Fruit fly (Drosophila melanogaster) whole organism, adult: Measurements from ENCODE around the gene CG14395.
A peak's percentile ranks its signal among the peaks of the same experiment; 100 is the strongest.

Source experiments
- CG11617 ChIP-seq: fragments of 200-800 bp; sonication (Bioruptor generic); optimal IDR thresholded peaks from 2 replicates; lab custom pipeline; 2017; ENCODE audit warnings: mild to moderate bottlenecking, missing biosample characterization, missing genetic modification reagents, missing genetic modification characterization
- CG12768 ChIP-seq: fragments of 200-800 bp; sonication (Bioruptor generic); optimal IDR thresholded peaks from 2 replicates; lab custom pipeline; 2017; ENCODE audit warnings: missing biosample characterization, missing genetic modification characterization, mild to moderate bottlenecking, moderate library complexity, missing genetic modification reagents
- CG14711 ChIP-seq: fragments of 200-800 bp; sonication (Bioruptor generic); optimal IDR thresholded peaks from 2 replicates; lab custom pipeline; 2018; ENCODE audit warnings: missing biosample characterization, mild to moderate bottlenecking, missing genetic modification characterization, moderate library complexity
- CG1620 ChIP-seq: fragments of 200-800 bp; sonication (Bioruptor generic); optimal IDR thresholded peaks from 2 replicates; lab custom pipeline; 2016; ENCODE audit warnings: missing biosample characterization, missing genetic modification characterization
- CG33017 ChIP-seq: fragments of 200-800 bp; sonication (Bioruptor generic); optimal IDR thresholded peaks from 2 replicates; lab custom pipeline; 2018; ENCODE audit warnings: missing biosample characterization, mild to moderate bottlenecking, missing genetic modification characterization, moderate library complexity
- CG5204 ChIP-seq: fragments of 200-800 bp; sonication (Bioruptor generic); optimal IDR thresholded peaks from 2 replicates; lab custom pipeline; 2016; ENCODE audit warnings: missing biosample characterization, missing genetic modification characterization
- CG7045 ChIP-seq: fragments of 200-800 bp; sonication (Bioruptor generic); optimal IDR thresholded peaks from 2 replicates; lab custom pipeline; 2017; ENCODE audit warnings: missing biosample characterization, mild to moderate bottlenecking, missing genetic modification characterization
- CG7101 ChIP-seq: fragments of 200-800 bp; sonication (Bioruptor generic); optimal IDR thresholded peaks from 2 replicates; lab custom pipeline; 2018; ENCODE audit warnings: missing biosample characterization, mild to moderate bottlenecking, missing genetic modification characterization, moderate library complexity
- Clk ChIP-seq: fragments of 200-800 bp; sonication (Bioruptor generic); optimal IDR thresholded peaks from 2 replicates; lab custom pipeline; 2017; ENCODE audit warnings: missing biosample characterization, missing genetic modification characterization
- Crg-1 ChIP-seq: fragments of 200-800 bp; sonication (Bioruptor generic); optimal IDR thresholded peaks from 2 replicates; lab custom pipeline; 2016; ENCODE audit warnings: missing biosample characterization, missing genetic modification characterization
- Hr96 ChIP-seq: fragments of 200-800 bp; sonication (Bioruptor generic); optimal IDR thresholded peaks from 2 replicates; lab custom pipeline; 2016; ENCODE audit warnings: missing biosample characterization, missing genetic modification characterization
- Mnt ChIP-seq: fragments of 200-800 bp; sonication (Bioruptor generic); optimal IDR thresholded peaks from 2 replicates; lab custom pipeline; 2016; ENCODE audit warnings: missing biosample characterization, mild to moderate bottlenecking, missing genetic modification characterization
- bab1 ChIP-seq: fragments of 200-800 bp; sonication (Bioruptor generic); optimal IDR thresholded peaks from 3 replicates; lab custom pipeline; 2019; ENCODE audit warnings: missing biosample characterization, mild to moderate bottlenecking, missing genetic modification characterization, moderate library complexity
- cic ChIP-seq: fragments of 200-800 bp; sonication (Bioruptor generic); optimal IDR thresholded peaks from 2 replicates; lab custom pipeline; 2017; ENCODE audit warnings: missing biosample characterization, mild to moderate bottlenecking, missing genetic modification characterization, moderate library complexity
- cnc ChIP-seq, 2 experiments: fragments of >200 bp; optimal IDR thresholded peaks; 2 replicates each; lab custom pipeline; 2017
- kay ChIP-seq: fragments of 200-800 bp; sonication (Bioruptor generic); peaks from one replicate; lab custom pipeline; 2016; ENCODE audit warnings: missing biosample characterization, missing genetic modification characterization, borderline replicate concordance
- ovo ChIP-seq: fragments of 200-800 bp; sonication (Bioruptor generic); optimal IDR thresholded peaks from 2 replicates; lab custom pipeline; 2016; ENCODE audit warnings: missing biosample characterization, missing genetic modification characterization
- pad ChIP-seq: fragments of 200-800 bp; sonication (Bioruptor generic); optimal IDR thresholded peaks from 3 replicates; lab custom pipeline; 2017; ENCODE audit warnings: missing biosample characterization, missing genetic modification characterization, mild to moderate bottlenecking, moderate library complexity, missing genetic modification reagents
- tj ChIP-seq: fragments of 200-800 bp; sonication (Bioruptor generic); optimal IDR thresholded peaks from 3 replicates; lab custom pipeline; 2017; ENCODE audit warnings: missing biosample characterization, mild to moderate bottlenecking, missing genetic modification characterization, moderate library complexity
- toe ChIP-seq: fragments of 200-800 bp; sonication (Bioruptor generic); optimal IDR thresholded peaks from 2 replicates; lab custom pipeline; 2016; ENCODE audit warnings: missing biosample characterization, missing genetic modification characterization

The CG14395 gene

dm6 chr3R:12647954-12648353, 14.7 kb upstream of the CG14395 start, which contains the start of gene Dtg:
Gene Dtg (plus strand): TSS chr3R:12648058.
- TF ChIP-seq ovo (GFP tag; lab: Kevin White, UChicago), result no peak
- TF ChIP-seq CG11617, result no peak
- no peak for TF ChIP-seq tj (GFP tag; lab: Kevin White, UChicago)
- TF ChIP-seq Mnt (GFP tag; lab: Kevin White, UChicago), result no peak
- TF ChIP-seq CG5204 (GFP tag; lab: Kevin White, UChicago), result no peak
- TF ChIP-seq Hr96 (GFP tag; lab: Kevin White, UChicago), result no peak
- no peak for TF ChIP-seq CG12768 (GFP tag; lab: Kevin White, UChicago)
- TF ChIP-seq cnc (optimal IDR thresholded peaks at IDR 0.05; lab: Kevin White, UChicago), result no peak
- no peak for TF ChIP-seq kay (GFP tag; lab: Kevin White, UChicago)
- no peak for TF ChIP-seq CG1620 (GFP tag; lab: Kevin White, UChicago)
- TF ChIP-seq bab1 (GFP tag; lab: Kevin White, UChicago), result no peak

- TF ChIP-seq CG7045, result no peak
Measured at dm6 chr3R:12649099-12650029, 13.3 kb upstream of the CG14395 start.

- TF ChIP-seq CG7101 (tag; lab: Kevin White, UChicago) (no peak), CG14711 (no peak), Mnt (GFP tag; lab: Kevin White, UChicago) (no peak), Crg-1 (GFP tag; lab: Kevin White, UChicago) (no peak), CG12768 (GFP tag; lab: Kevin White, UChicago) (no peak), bab1 (GFP tag; lab: Kevin White, UChicago) (no peak), CG5204 (GFP tag; lab: Kevin White, UChicago) (no peak), CG11617 (no peak), kay (GFP tag; lab: Kevin White, UChicago) (no peak)
Measured at dm6 chr3R:12650537-12650936, 12.1 kb upstream of the CG14395 start.

dm6 chr3R:12652736-12653135, 9.9 kb upstream of the CG14395 start:
- TF ChIP-seq CG12768 (GFP tag; lab: Kevin White, UChicago) (no peak), CG7101 (tag; lab: Kevin White, UChicago) (no peak), cic (no peak), pad (no peak), CG1620 (GFP tag; lab: Kevin White, UChicago) (no peak), CG7045 (no peak), Mnt (GFP tag; lab: Kevin White, UChicago) (no peak), CG33017 (tag; lab: Kevin White, UChicago) (no peak), kay (GFP tag; lab: Kevin White, UChicago) (no peak), CG11617 (no peak), cnc (optimal IDR thresholded peaks at IDR 0.05; lab: Kevin White, UChicago) (no peak), bab1 (GFP tag; lab: Kevin White, UChicago) (no peak), CG14711 (no peak), Crg-1 (GFP tag; lab: Kevin White, UChicago) (no peak), CG5204 (GFP tag; lab: Kevin White, UChicago) (no peak), Hr96 (GFP tag; lab: Kevin White, UChicago) (no peak), Clk (GFP tag; lab: Kevin White, UChicago) (no peak)

- TF ChIP-seq pad (peak; percentile 30), tj (GFP tag; lab: Kevin White, UChicago) (peak; percentile 6), cic (no peak), CG7101 (tag; lab: Kevin White, UChicago) (peak; percentile 33), Mnt (GFP tag; lab: Kevin White, UChicago) (no peak), CG12768 (GFP tag; lab: Kevin White, UChicago) (peak; percentile 46), Clk (GFP tag; lab: Kevin White, UChicago) (no peak), CG5204 (GFP tag; lab: Kevin White, UChicago) (peak; percentile 55), kay (GFP tag; lab: Kevin White, UChicago) (no peak), cnc (optimal IDR thresholded peaks at IDR 0.05; lab: Kevin White, UChicago) (no peak), toe (GFP tag; lab: Kevin White, UChicago) (peak; percentile 40), ovo (GFP tag; lab: Kevin White, UChicago) (no peak), CG1620 (GFP tag; lab: Kevin White, UChicago) (no peak), CG7045 (peak; percentile 41), CG14711 (peak; percentile 27), CG33017 (tag; lab: Kevin White, UChicago) (peak; percentile 47), CG11617 (no peak), Hr96 (GFP tag; lab: Kevin White, UChicago) (peak; percentile 66), Crg-1 (GFP tag; lab: Kevin White, UChicago) (no peak), bab1 (GFP tag; lab: Kevin White, UChicago) (no peak)
Measured at dm6 chr3R:12653511-12654252, 8.9 kb upstream of the CG14395 start.

dm6 chr3R:12654253-12654623, 8.4 kb upstream of the CG14395 start, which contains the start of gene CG6225:
Gene CG6225 (plus strand): TSS chr3R:12654577.
- no peak for TF ChIP-seq CG11617
- no peak for TF ChIP-seq CG1620 (GFP tag; lab: Kevin White, UChicago)
- TF ChIP-seq ovo (GFP tag; lab: Kevin White, UChicago), result no peak
- no peak for TF ChIP-seq Clk (GFP tag; lab: Kevin White, UChicago)
- no peak for TF ChIP-seq Mnt (GFP tag; lab: Kevin White, UChicago)
- no peak for TF ChIP-seq Crg-1 (GFP tag; lab: Kevin White, UChicago)
- TF ChIP-seq CG33017 (tag; lab: Kevin White, UChicago), result no peak
- TF ChIP-seq toe (GFP tag; lab: Kevin White, UChicago), result no peak
- TF ChIP-seq CG7101 (tag; lab: Kevin White, UChicago), result no peak
- no peak for TF ChIP-seq cic
- no peak for TF ChIP-seq CG12768 (GFP tag; lab: Kevin White, UChicago)
- TF ChIP-seq cnc (optimal IDR thresholded peaks at IDR 0.05; lab: Kevin White, UChicago), result no peak
- no peak for TF ChIP-seq tj (GFP tag; lab: Kevin White, UChicago)
- TF ChIP-seq CG14711, result no peak
- TF ChIP-seq pad, result no peak
- TF ChIP-seq CG5204 (GFP tag; lab: Kevin White, UChicago), result no peak
- TF ChIP-seq bab1 (GFP tag; lab: Kevin White, UChicago), result no peak
